Fruit fly (Drosophila melanogaster) S2 (cell line): ENCODE measurements around the gene Naam.

Experiments
- CG8478 ChIP-seq: fragments of >200 bp; optimal IDR thresholded peaks from 2 replicates; lab custom pipeline; 2018
- CTCF ChIP-seq, 2 experiments: fragments of >200 bp; optimal IDR thresholded peaks; 2 replicates each; lab custom pipeline; 2018

- TF ChIP-seq CG8478 (no peak), CTCF (optimal IDR thresholded peaks at IDR 0.05; lab: Kevin White, UChicago) (no peak)
Measured at dm6 chr3R:19730953-19731482, 59.8 kb downstream of the Naam start.
